Worm (Caenorhabditis elegans): ENCODE results near the gene Y46E12A.3.

- no peak for TF ChIP-seq sdc-2 (tag; optimal IDR thresholded peaks at IDR 0.05)
- TF ChIP-seq nhr-11 (tag; optimal IDR thresholded peaks at IDR 0.05): no peak
- no peak for TF ChIP-seq unc-3 (GFP tag; conservative IDR thresholded peaks at IDR 0.05)
- no peak for TF ChIP-seq unc-3 (tag; optimal IDR thresholded peaks at IDR 0.05)
- TF ChIP-seq dmd-4 (tag; optimal IDR thresholded peaks at IDR 0.05; ENCODE audit: borderline replicate concordance): no peak
- no peak for TF ChIP-seq ama-1 (optimal IDR thresholded peaks at IDR 0.05)
These were observed 3.4 kb upstream of the Y46E12A.3 start, which contains the start of gene Y46E12A.5 for ce11 chrIII:1758151-1758550.

All from whole organism, late embryonic.